Worm (Caenorhabditis elegans): ENCODE data around the gene str-166.

DNA sequence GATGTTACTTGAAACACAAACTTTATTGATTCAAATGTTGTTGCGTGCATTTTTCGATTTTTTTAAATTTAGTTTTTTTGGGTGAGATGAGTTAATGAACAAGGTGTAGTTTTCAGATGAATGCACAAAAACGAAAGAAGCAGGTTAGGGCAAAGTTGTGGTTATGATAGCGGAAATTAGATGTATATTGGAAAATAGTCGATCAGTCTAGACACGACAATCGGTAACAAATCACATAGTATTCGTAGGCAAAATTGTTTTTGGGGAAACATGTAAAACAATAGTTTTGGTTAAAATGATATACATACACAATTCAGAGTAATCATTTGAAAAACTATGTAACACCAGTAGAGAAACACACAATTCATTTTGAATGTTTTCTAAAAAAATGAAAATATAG is 16.5 kb upstream of the str-166 start, which contains the start of gene str-172:
- TF ChIP-seq Y116A8C.19 (tag; optimal IDR thresholded peaks at IDR 0.05; ENCODE audit: borderline replicate concordance) (no peak), unc-62 (GFP tag; optimal IDR thresholded peaks at IDR 0.05) (no peak), snpc-4 (tag; optimal IDR thresholded peaks at IDR 0.05) (no peak), alr-1 (tag; optimal IDR thresholded peaks at IDR 0.05; ENCODE audit: borderline replicate concordance) (no peak), nhr-77 (tag; optimal IDR thresholded peaks at IDR 0.05) (no peak), xbp-1 (tag; optimal IDR thresholded peaks at IDR 0.05) (no peak), nhr-237 (tag; optimal IDR thresholded peaks at IDR 0.05) (no peak), skn-1 (tag; optimal IDR thresholded peaks at IDR 0.05) (no peak), pax-3 (tag; optimal IDR thresholded peaks at IDR 0.05) (no peak), lin-39 (tag; optimal IDR thresholded peaks at IDR 0.05) (no peak), dsc-1 (tag; optimal IDR thresholded peaks at IDR 0.05) (no peak), fos-1 (tag; optimal IDR thresholded peaks at IDR 0.05) (no peak), ces-1 (GFP tag; optimal IDR thresholded peaks at IDR 0.05) (no peak), sptf-1 (tag; optimal IDR thresholded peaks at IDR 0.05) (no peak)
